Worm (Caenorhabditis elegans): ENCODE data around the gene acl-12.

Gene acl-12

DNA sequence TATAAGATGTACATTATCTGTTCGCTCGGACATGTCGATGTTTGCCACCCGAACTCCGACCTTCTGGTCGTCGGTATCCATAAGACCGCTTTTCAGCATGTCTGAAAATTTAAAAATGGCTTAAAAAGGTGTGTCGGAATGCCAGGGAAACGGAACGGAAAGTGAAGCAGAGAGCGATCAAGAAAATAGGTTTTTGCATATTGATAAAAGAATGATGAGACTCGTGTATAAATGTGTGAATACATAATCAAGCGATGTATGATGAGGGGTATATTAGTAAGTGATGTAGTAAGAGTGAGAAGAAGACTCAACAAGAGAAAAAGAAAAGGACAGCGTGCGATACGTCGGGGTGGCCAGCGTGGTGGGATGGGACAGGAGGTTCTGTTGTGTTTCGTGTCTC lies at the start of gene acl-12:
TSS of gene acl-12 (minus strand) at position 101 of the 400 bp plus-strand sequence.
- TF ChIP-seq mls-2 (tag; optimal IDR thresholded peaks at IDR 0.05) (peak; percentile 13), ceh-83 (GFP tag; optimal IDR thresholded peaks at IDR 0.05) (no peak), zip-8 (tag; optimal IDR thresholded peaks at IDR 0.05) (no peak), unc-62 (GFP tag; optimal IDR thresholded peaks at IDR 0.05) (peak; percentile 0), nhr-28 (tag; optimal IDR thresholded peaks at IDR 0.05) (no peak), lsy-2 (tag; optimal IDR thresholded peaks at IDR 0.05) (no peak), hlh-1 (tag; optimal IDR thresholded peaks at IDR 0.05) (peak; percentile 50), nhr-12 (tag; optimal IDR thresholded peaks at IDR 0.05) (no peak), sem-2 (GFP tag; optimal IDR thresholded peaks at IDR 0.05) (no peak)

DNA sequence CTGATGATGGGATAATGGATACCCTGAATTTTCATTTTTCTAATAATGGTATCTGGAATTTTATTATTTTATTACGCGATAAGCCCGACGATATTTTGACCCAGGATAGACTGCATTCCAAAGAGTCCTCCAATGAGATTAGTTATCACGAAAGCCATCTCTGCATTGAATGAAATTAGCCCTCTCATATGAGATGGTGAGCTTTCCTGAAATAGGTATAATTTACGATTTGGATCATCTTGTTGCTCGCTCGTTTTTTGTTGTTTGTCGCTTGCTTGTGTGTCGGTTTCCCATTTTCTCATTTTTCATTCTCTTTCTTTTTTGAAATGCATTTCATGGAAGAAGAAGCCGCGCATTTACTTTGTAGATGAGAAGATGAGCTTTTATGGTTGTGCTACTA lies 49.1 kb upstream of the acl-12 start:
- TF ChIP-seq M03D4.4 (tag; optimal IDR thresholded peaks at IDR 0.05) (no peak), tbx-8 (GFP tag; optimal IDR thresholded peaks at IDR 0.05) (no peak), elt-1 (tag; optimal IDR thresholded peaks at IDR 0.05; ENCODE audit: borderline replicate concordance, insufficient read depth) (no peak), unc-62 (GFP tag; optimal IDR thresholded peaks at IDR 0.05) (no peak)

DNA sequence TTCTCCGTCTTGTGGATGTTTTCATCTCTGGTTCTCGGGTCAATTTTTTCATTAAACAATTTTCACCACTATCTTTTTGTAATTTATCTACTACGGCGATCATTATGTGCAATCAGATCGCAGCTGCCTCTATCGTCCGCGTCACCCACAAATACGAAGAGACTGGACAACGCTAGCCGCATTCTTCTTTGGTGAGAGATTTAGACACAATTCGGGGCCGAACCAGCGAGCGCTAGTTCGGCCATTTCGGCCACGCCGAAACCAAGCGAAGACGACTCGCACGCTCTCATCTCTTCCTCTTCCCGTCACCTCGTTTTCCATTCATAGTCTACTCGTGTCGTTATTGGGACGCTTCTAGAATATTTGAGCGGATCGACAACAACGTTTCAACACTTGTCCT lies 43.4 kb upstream of the acl-12 start, which contains the start of gene gly-12:
TSS of gene gly-12 (plus strand) at position 117 of the 400 bp plus-strand sequence.
- peak; percentile 43 for TF ChIP-seq mls-2 (tag; optimal IDR thresholded peaks at IDR 0.05)
- no peak for TF ChIP-seq lin-13 (tag; optimal IDR thresholded peaks at IDR 0.05)
- TF ChIP-seq ceh-83 (GFP tag; optimal IDR thresholded peaks at IDR 0.05): no peak
- no peak for TF ChIP-seq nhr-76 (tag; optimal IDR thresholded peaks at IDR 0.05)
- TF ChIP-seq zip-8 (tag; optimal IDR thresholded peaks at IDR 0.05): no peak
- TF ChIP-seq unc-120 (tag; optimal IDR thresholded peaks at IDR 0.05; ENCODE audit: poor library complexity, severe bottlenecking): peak; percentile 54
- TF ChIP-seq unc-62 (GFP tag; optimal IDR thresholded peaks at IDR 0.05): peak; percentile 48
- no peak for TF ChIP-seq flh-1 (GFP tag; optimal IDR thresholded peaks at IDR 0.05)
- peak; percentile 89 for TF ChIP-seq ham-2 (GFP tag; optimal IDR thresholded peaks at IDR 0.05)
- TF ChIP-seq nhr-2 (tag; optimal IDR thresholded peaks at IDR 0.05): no peak
- peak; percentile 39 for TF ChIP-seq mep-1 (tag; optimal IDR thresholded peaks at IDR 0.05)
- TF ChIP-seq sem-2 (GFP tag; optimal IDR thresholded peaks at IDR 0.05): no peak
- TF ChIP-seq ces-1 (GFP tag; optimal IDR thresholded peaks at IDR 0.05): no peak
- no peak for TF ChIP-seq lin-32 (GFP tag; optimal IDR thresholded peaks at IDR 0.05)
- peak; percentile 93 for TF ChIP-seq elt-1 (tag; optimal IDR thresholded peaks at IDR 0.05; ENCODE audit: borderline replicate concordance, insufficient read depth)
- peak; percentile 59 for TF ChIP-seq sptf-1 (tag; optimal IDR thresholded peaks at IDR 0.05)
- TF ChIP-seq unc-39 (tag; optimal IDR thresholded peaks at IDR 0.05): no peak
- TF ChIP-seq drap-1 (GFP tag; optimal IDR thresholded peaks at IDR 0.05): no peak
- TF ChIP-seq nhr-237 (tag; optimal IDR thresholded peaks at IDR 0.05): no peak
- no peak for TF ChIP-seq ceh-39 (tag; optimal IDR thresholded peaks at IDR 0.05)
- TF ChIP-seq M03D4.4 (tag; optimal IDR thresholded peaks at IDR 0.05): peak; percentile 52
- TF ChIP-seq pha-4 (tag; optimal IDR thresholded peaks at IDR 0.05): no peak
- peak; percentile 40 for TF ChIP-seq hlh-1 (tag; optimal IDR thresholded peaks at IDR 0.05)

DNA sequence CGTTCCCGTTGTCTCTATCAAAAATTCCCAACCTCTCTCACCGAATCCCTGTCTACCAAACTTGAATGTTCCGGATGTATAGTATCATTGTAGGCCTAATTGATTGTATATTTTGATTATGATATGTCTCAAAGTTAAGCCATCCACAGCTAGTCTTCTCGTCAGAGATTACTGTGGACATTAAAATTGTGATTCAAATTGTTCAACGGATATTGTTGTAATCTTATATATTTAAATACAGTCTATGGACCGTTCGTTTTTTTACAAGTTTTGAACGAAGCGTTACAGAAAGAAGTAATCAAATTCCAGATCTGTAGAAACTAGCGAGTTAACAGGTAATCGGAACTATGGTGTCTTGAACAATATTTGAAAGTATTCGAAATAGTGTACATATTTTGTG lies 38.4 kb upstream of the acl-12 start, which contains the start of gene F48E3.9:
TSS of gene F48E3.9 (plus strand) at position 301 of the 400 bp plus-strand sequence.
- TF ChIP-seq lin-13 (tag; optimal IDR thresholded peaks at IDR 0.05) (no peak), cnd-1 (tag; optimal IDR thresholded peaks at IDR 0.05) (no peak), pha-4 (tag; optimal IDR thresholded peaks at IDR 0.05) (no peak), ham-2 (GFP tag; optimal IDR thresholded peaks at IDR 0.05) (no peak), drap-1 (GFP tag; optimal IDR thresholded peaks at IDR 0.05) (no peak), mab-5 (tag; optimal IDR thresholded peaks at IDR 0.05) (no peak), unc-120 (tag; optimal IDR thresholded peaks at IDR 0.05; ENCODE audit: poor library complexity, severe bottlenecking) (no peak)

DNA sequence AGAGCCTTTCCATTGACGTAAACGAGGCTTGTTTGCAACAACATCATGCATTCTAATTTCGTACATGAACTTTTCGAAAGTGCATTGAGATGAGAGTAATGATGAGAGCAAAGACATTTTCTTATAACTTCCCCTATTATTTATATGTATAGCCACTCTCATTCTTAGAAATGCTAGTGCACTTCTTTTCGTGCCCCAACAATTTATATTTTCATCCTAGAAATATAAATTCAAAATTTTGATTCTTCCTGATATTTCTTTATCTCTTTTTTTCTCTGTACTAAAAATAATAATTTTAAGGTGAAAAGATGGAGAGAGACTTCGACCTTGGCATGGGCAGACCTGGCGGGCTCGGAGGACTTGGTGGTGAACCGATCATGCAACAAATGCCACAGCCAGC lies 36.6 kb upstream of the acl-12 start, which contains the start of gene mek-1:
TSS of gene mek-1 (plus strand) at position 301 of the 400 bp plus-strand sequence.
- TF ChIP-seq bed-3 (GFP tag; optimal IDR thresholded peaks at IDR 0.05): no peak
- no peak for TF ChIP-seq mls-2 (tag; optimal IDR thresholded peaks at IDR 0.05)
- no peak for TF ChIP-seq lin-32 (GFP tag; optimal IDR thresholded peaks at IDR 0.05)
- TF ChIP-seq ceh-43 (GFP tag; optimal IDR thresholded peaks at IDR 0.05): no peak
- TF ChIP-seq M03D4.4 (tag; optimal IDR thresholded peaks at IDR 0.05): no peak
- no peak for TF ChIP-seq ceh-39 (tag; optimal IDR thresholded peaks at IDR 0.05)
- TF ChIP-seq sem-2 (GFP tag; optimal IDR thresholded peaks at IDR 0.05): no peak
- TF ChIP-seq nhr-76 (tag; optimal IDR thresholded peaks at IDR 0.05): no peak
- no peak for TF ChIP-seq nhr-28 (tag; optimal IDR thresholded peaks at IDR 0.05)
- TF ChIP-seq nhr-237 (tag; optimal IDR thresholded peaks at IDR 0.05): no peak
- no peak for TF ChIP-seq blmp-1 (tag; optimal IDR thresholded peaks at IDR 0.05)
- no peak for TF ChIP-seq ztf-11 (tag; optimal IDR thresholded peaks at IDR 0.05)
- TF ChIP-seq tbx-8 (GFP tag; optimal IDR thresholded peaks at IDR 0.05): no peak
